Worm (Caenorhabditis elegans): Measurements from ENCODE around the gene T22G5.3.

T22G5.3 gene

ce11 chrV:13907557-13908104, 26.9 kb downstream of the T22G5.3 start (continued):
- TF ChIP-seq mxl-1 (tag; optimal IDR thresholded peaks at IDR 0.05) (no peak), lin-26 (GFP tag; IDR thresholded peaks at IDR 0.05) (peak; percentile 91), K12H6.12 (tag; optimal IDR thresholded peaks at IDR 0.05) (peak; percentile 55), sea-2 (GFP tag; IDR thresholded peaks at IDR 0.05) (peak; percentile 22; the same call in 1 of the 2 replicates), him-1 (tag; optimal IDR thresholded peaks at IDR 0.05) (no peak), tlf-1 (GFP tag; optimal IDR thresholded peaks at IDR 0.05) (peak; percentile 91), chd-7 (tag; optimal IDR thresholded peaks at IDR 0.05) (peak; percentile 92), unc-130 (GFP tag; optimal IDR thresholded peaks at IDR 0.05) (no peak), nfya-1 (tag; optimal IDR thresholded peaks at IDR 0.05; ENCODE audit: borderline replicate concordance, insufficient read depth) (no peak), egl-18 (GFP tag; IDR thresholded peaks at IDR 0.05) (no peak), attf-3 (GFP tag; conservative IDR thresholded peaks at IDR 0.05) (0 out of 2 replicates have a peak, but pooled peaks have one; percentile 16), nhr-27 (tag; optimal IDR thresholded peaks at IDR 0.05) (no peak), die-1 (tag; optimal IDR thresholded peaks at IDR 0.05) (peak; percentile 35), ekl-4 (GFP tag; IDR thresholded peaks at IDR 0.05) (peak; percentile 68), dox-1 (GFP tag; IDR thresholded peaks at IDR 0.05) (peak; percentile 79), ztf-3 (GFP tag; optimal IDR thresholded peaks at IDR 0.05) (peak; percentile 47), nhr-90 (tag; optimal IDR thresholded peaks at IDR 0.05) (peak; percentile 94), nhr-120 (GFP tag; IDR thresholded peaks at IDR 0.05) (no peak), Y53G8AR.9 (GFP tag; conservative IDR thresholded peaks at IDR 0.05) (peak; percentile 95), mes-4 (tag; optimal IDR thresholded peaks at IDR 0.05) (no peak), F57C9.4 (tag; optimal IDR thresholded peaks at IDR 0.05) (peak; percentile 78), hrde-1 (tag; optimal IDR thresholded peaks at IDR 0.05; ENCODE audit: borderline replicate concordance) (no peak), xnd-1 (tag; optimal IDR thresholded peaks at IDR 0.05) (no peak), lsl-1 (GFP tag; optimal IDR thresholded peaks at IDR 0.05) (no peak), aptf-2 (GFP tag; conservative IDR thresholded peaks at IDR 0.05) (no peak), ztf-18 (tag; optimal IDR thresholded peaks at IDR 0.05) (no peak), madf-8 (GFP tag; conservative IDR thresholded peaks at IDR 0.05) (no peak), let-607 (tag; optimal IDR thresholded peaks at IDR 0.05) (peak; percentile 4 to 34), let-526 (GFP tag; IDR thresholded peaks at IDR 0.05) (peak; percentile 84), gei-17 (GFP tag; optimal IDR thresholded peaks at IDR 0.05) (peak; percentile 76), egl-44 (GFP tag; IDR thresholded peaks at IDR 0.05) (peak; percentile 77), dpff-1 (tag; optimal IDR thresholded peaks at IDR 0.05) (no peak), F49E8.2 (tag; optimal IDR thresholded peaks at IDR 0.05; ENCODE audit: insufficient read depth) (no peak), ama-1 (optimal IDR thresholded peaks at IDR 0.05) (peak; percentile 91), ama-1 (GFP tag; optimal IDR thresholded peaks at IDR 0.05) (no peak), ztf-28 (GFP tag; IDR thresholded peaks at IDR 0.05) (0 out of 2 replicates have a peak, but pooled peaks have one; percentile 75), bed-2 (GFP tag; IDR thresholded peaks at IDR 0.05) (no peak), unc-62 (GFP tag; optimal IDR thresholded peaks at IDR 0.05) (no peak), dpl-1 (GFP tag; optimal IDR thresholded peaks at IDR 0.05) (no peak), C17E4.6 (GFP tag; IDR thresholded peaks at IDR 0.05) (0 out of 2 replicates have a peak, but pooled peaks have one; percentile 34), ccch-3 (GFP tag; optimal IDR thresholded peaks at IDR 0.05) (no peak), T07F8.4 (tag; optimal IDR thresholded peaks at IDR 0.05) (no peak), rpc-1 (optimal IDR thresholded peaks at IDR 0.05) (no peak), rpc-1 (tag; optimal IDR thresholded peaks at IDR 0.05) (no peak)

Measured in whole organism, young adult.